Worm (Caenorhabditis elegans) whole organism, L4 larva: ENCODE measurements around the gene fbxb-74.
"Not testable (repeated sequence)": the region's sequence is repeated elsewhere in the genome, so short reads cannot be mapped to it uniquely, and the experiment has no call there.

Source experiments
- F44E2.7 ChIP-seq: fragments of 200-800 bp; sonication (Bioruptor generic); IDR thresholded peaks from 2 replicates; pipeline ENCODE4 v2.1.2; 2022; ENCODE audit warnings: missing genetic modification characterization, missing compliant biosample characterization
- F49E8.2 ChIP-seq: sonication (generic microtip); optimal IDR thresholded peaks from 2 replicates; lab custom pipeline; 2016; ENCODE audit warnings: missing compliant biosample characterization, mild to moderate bottlenecking, missing genetic modification characterization, borderline replicate concordance
- Y48G9A.11 ChIP-seq: fragments of 200-800 bp; sonication (Bioruptor generic); IDR thresholded peaks from 2 replicates; pipeline ENCODE4 v1.3.6; 2022; ENCODE audit warnings: missing genetic modification reagents, missing genetic modification characterization, missing compliant biosample characterization
- Y5F2A.4 ChIP-seq: fragments of 200-800 bp; sonication (Bioruptor generic); optimal IDR thresholded peaks from 2 replicates; lab custom pipeline; 2018; ENCODE audit warnings: mild to moderate bottlenecking, missing genetic modification characterization, missing compliant biosample characterization
- ama-1 ChIP-seq: fragments of 150-350 bp; optimal IDR thresholded peaks from 2 replicates; lab custom pipeline; 2014; ENCODE audit warnings: inconsistent platforms, mixed read lengths
- arid-1 ChIP-seq: fragments of 200-800 bp; sonication (Bioruptor generic); conservative IDR thresholded peaks from 2 replicates; pipeline ENCODE4 v1.3.6; 2022; ENCODE audit warnings: missing genetic modification reagents, missing genetic modification characterization, missing compliant biosample characterization
- ceh-44 ChIP-seq: fragments of 200-800 bp; sonication (Bioruptor generic); IDR thresholded peaks from 2 replicates; pipeline ENCODE4 v1.3.6; 2022; ENCODE audit warnings: missing genetic modification reagents, missing genetic modification characterization, missing compliant biosample characterization
- ctbp-1 ChIP-seq: fragments of 200-800 bp; sonication (Bioruptor generic); IDR thresholded peaks from 2 replicates; pipeline ENCODE4 v1.3.6; 2022; ENCODE audit warnings: missing genetic modification reagents, missing genetic modification characterization, missing compliant biosample characterization
- daf-16 ChIP-seq, 3 experiments: sonication (generic microtip); optimal IDR thresholded peaks; 2 replicates each; lab custom pipeline; 2016 to 2017; ENCODE audit warnings: missing genetic modification characterization in 3 of 3, missing genetic modification reagents in 3 of 3, mild to moderate bottlenecking in 2 of 3, missing compliant biosample characterization in 2 of 3, missing biosample characterization in 1 of 3, moderate library complexity in 1 of 3
- daf-19 ChIP-seq: fragments of 200-800 bp; sonication (Bioruptor generic); conservative IDR thresholded peaks from 2 replicates; pipeline ENCODE4 v1.3.6; 2022; ENCODE audit warnings: missing genetic modification characterization, missing compliant biosample characterization
- dmd-6 ChIP-seq: fragments of 200-800 bp; sonication (Bioruptor generic); IDR thresholded peaks from 2 replicates; pipeline ENCODE4 v1.3.6; 2022; ENCODE audit warnings: missing genetic modification reagents, missing genetic modification characterization, missing compliant biosample characterization
- dmd-8 ChIP-seq: fragments of 200-800 bp; sonication (Bioruptor generic); IDR thresholded peaks from 2 replicates; pipeline ENCODE4 v1.3.6; 2022; ENCODE audit warnings: missing genetic modification characterization, missing compliant biosample characterization
- duxl-1 ChIP-seq: sonication (generic microtip); optimal IDR thresholded peaks from 2 replicates; lab custom pipeline; 2016; ENCODE audit warnings: mild to moderate bottlenecking, missing genetic modification characterization, moderate library complexity, missing compliant biosample characterization; ENCODE audit not compliant: poor library complexity
- egl-43 ChIP-seq: fragments of 200-800 bp; sonication (Bioruptor generic); IDR thresholded peaks from 2 replicates; pipeline ENCODE4 v1.3.6; 2022; ENCODE audit warnings: missing genetic modification reagents, missing genetic modification characterization, missing compliant biosample characterization
- gei-8 ChIP-seq: fragments of 200-800 bp; sonication (Bioruptor generic); optimal IDR thresholded peaks from 2 replicates; lab custom pipeline; 2018; ENCODE audit warnings: mild to moderate bottlenecking, missing genetic modification characterization, missing compliant biosample characterization
- hmg-1.1 ChIP-seq: fragments of 200-800 bp; sonication (Bioruptor generic); IDR thresholded peaks from 2 replicates; pipeline ENCODE4 v1.3.6; 2022; ENCODE audit warnings: missing genetic modification reagents, missing genetic modification characterization, missing compliant biosample characterization
- lim-7 ChIP-seq: fragments of 200-800 bp; sonication (Bioruptor generic); IDR thresholded peaks from 2 replicates; pipeline ENCODE4 v1.3.6; 2022; ENCODE audit warnings: missing genetic modification characterization, missing compliant biosample characterization
- lin-15B ChIP-seq: fragments of 150-350 bp; sonication (generic microtip); optimal IDR thresholded peaks from 3 replicates; lab custom pipeline; 2014; ENCODE audit warnings: missing biosample characterization, missing genetic modification characterization
- lin-38 ChIP-seq: fragments of 200-800 bp; sonication (Bioruptor generic); IDR thresholded peaks from 2 replicates; pipeline ENCODE4 v1.3.6; 2022; ENCODE audit warnings: missing genetic modification reagents, missing genetic modification characterization, missing compliant biosample characterization
- madf-5 ChIP-seq, 2 experiments: fragments of 200-800 bp; sonication (Bioruptor generic); IDR thresholded peaks; 2 replicates each; pipeline ENCODE4 v1.3.6; 2022; ENCODE audit warnings: missing compliant biosample characterization in 2 of 2, missing genetic modification characterization in 2 of 2
- mdt-29 ChIP-seq: fragments of 200-800 bp; sonication (Bioruptor generic); IDR thresholded peaks from 2 replicates; pipeline ENCODE4 v1.3.6; 2022; ENCODE audit warnings: missing genetic modification reagents, missing genetic modification characterization, missing compliant biosample characterization
- mes-2 ChIP-seq: sonication (generic microtip); optimal IDR thresholded peaks from 2 replicates; lab custom pipeline; 2016; ENCODE audit warnings: missing genotype, mild to moderate bottlenecking, missing genetic modification characterization, missing compliant biosample characterization; ENCODE audit not compliant: poor library complexity, severe bottlenecking
- mxl-2 ChIP-seq: fragments of 200-800 bp; sonication (Bioruptor generic); conservative IDR thresholded peaks from 2 replicates; pipeline ENCODE4 v1.3.6; 2022; ENCODE audit warnings: missing genetic modification reagents, missing genetic modification characterization, missing compliant biosample characterization
- nhr-111 ChIP-seq: fragments of 200-800 bp; sonication (Bioruptor generic); optimal IDR thresholded peaks from 2 replicates; lab custom pipeline; 2018; ENCODE audit warnings: mild to moderate bottlenecking, missing genetic modification characterization, missing compliant biosample characterization
- nhr-42 ChIP-seq: fragments of 200-800 bp; sonication (Bioruptor generic); IDR thresholded peaks from 2 replicates; pipeline ENCODE4 v1.3.6; 2022; ENCODE audit warnings: missing genetic modification characterization, missing compliant biosample characterization
- nhr-6 ChIP-seq: fragments of 150-350 bp; optimal IDR thresholded peaks from 2 replicates; lab custom pipeline; 2014; ENCODE audit warnings: missing biosample characterization, missing genetic modification characterization
- pha-4 ChIP-seq, 2 experiments: fragments of 150-350 bp in 1 of 2; fragments of 200-800 bp in 1 of 2; sonication (Bioruptor generic) in 1 of 2; IDR thresholded peaks in 1 of 2; optimal IDR thresholded peaks in 1 of 2; 2 replicates each; pipeline versions ENCODE4 v1.3.6 to Lab custom; 2014 to 2022; ENCODE audit warnings: missing genetic modification characterization in 2 of 2, missing genetic modification reagents in 2 of 2, missing biosample characterization in 1 of 2, missing compliant biosample characterization in 1 of 2
- php-3 ChIP-seq: fragments of 200-800 bp; sonication (Bioruptor generic); IDR thresholded peaks from 2 replicates; pipeline ENCODE4 v1.3.6; 2022; ENCODE audit warnings: missing genetic modification reagents, missing genetic modification characterization, missing compliant biosample characterization
- set-16 ChIP-seq: fragments of 200-800 bp; sonication (Bioruptor generic); IDR thresholded peaks from 2 replicates; pipeline ENCODE4 v1.3.6; 2022; ENCODE audit warnings: missing genetic modification reagents, missing genetic modification characterization, missing compliant biosample characterization
- snpc-1.2 ChIP-seq: fragments of 200-800 bp; sonication (Bioruptor generic); IDR thresholded peaks from 2 replicates; pipeline ENCODE4 v1.3.6; 2022; ENCODE audit warnings: missing genetic modification reagents, missing genetic modification characterization, missing compliant biosample characterization
- unc-130 ChIP-seq: sonication (generic microtip); optimal IDR thresholded peaks from 2 replicates; lab custom pipeline; 2016; ENCODE audit warnings: missing genetic modification reagents, missing genetic modification characterization, missing compliant biosample characterization
- unc-62 ChIP-seq, 3 experiments: fragments of 150-350 bp in 1 of 3; sonication (generic microtip); optimal IDR thresholded peaks in 2 of 3; peaks in 1 of 3; 1 replicate in 1 of 3; 2 replicates in 2 of 3; lab custom pipeline; 2014 to 2017; ENCODE audit warnings: missing biosample characterization in 3 of 3, missing genetic modification characterization in 3 of 3, missing genetic modification reagents in 3 of 3, missing genotype in 1 of 3
- vab-7 ChIP-seq: fragments of 200-800 bp; sonication (Bioruptor generic); IDR thresholded peaks from 2 replicates; pipeline ENCODE4 v1.3.6; 2022; ENCODE audit warnings: missing genetic modification reagents, missing genetic modification characterization, missing compliant biosample characterization
- zfp-3 ChIP-seq: fragments of 200-800 bp; sonication (Bioruptor generic); conservative IDR thresholded peaks from 2 replicates; pipeline ENCODE4 v1.3.6; 2022; ENCODE audit warnings: missing genetic modification reagents, missing genetic modification characterization, missing compliant biosample characterization

The fbxb-74 gene

DNA sequence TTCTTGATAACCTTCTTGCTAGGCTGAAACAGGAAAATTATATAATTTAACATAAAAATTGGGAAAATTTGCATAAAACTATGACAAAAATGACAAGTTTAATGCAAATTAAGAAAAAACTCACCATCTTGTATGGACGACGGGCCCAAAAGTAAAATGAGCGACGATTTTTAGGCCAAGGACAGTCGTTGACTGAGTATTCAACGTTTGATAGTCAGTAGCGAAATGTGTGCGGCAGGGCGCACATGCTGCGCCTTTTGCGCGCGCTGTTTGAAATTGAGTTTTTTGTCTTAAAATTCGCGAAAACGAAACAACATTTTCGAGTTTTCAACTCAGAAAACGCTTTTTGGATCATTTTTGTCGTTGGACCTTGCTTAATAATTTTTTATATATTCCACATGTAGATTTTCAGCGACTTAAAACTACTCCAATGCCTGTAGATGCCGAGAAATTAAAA is 48.6 kb downstream of the fbxb-74 start, which contains the start of the genes rpl-7A and set-21 (continued):
- TF ChIP-seq vab-7 (GFP tag; lab: Robert Waterston, UW), result peak; percentile 93
- TF ChIP-seq unc-62 (GFP tag; optimal IDR thresholded peaks at IDR 0.05 in 1 of 2; lab: Kevin White, UChicago), result peak in 1 of 2 experiments; percentile 90
- no peak for TF ChIP-seq unc-62 (tag; optimal IDR thresholded peaks at IDR 0.05; lab: Kevin White, UChicago)
- TF ChIP-seq nhr-6 (tag; lab: Kevin White, UChicago), result peak; percentile 76
- peak; percentile 95 for TF ChIP-seq php-3 (GFP tag; lab: Robert Waterston, UW)
- TF ChIP-seq dmd-6 (GFP tag; lab: Robert Waterston, UW), result peak; percentile 97
- TF ChIP-seq gei-8 (GFP tag; lab: Kevin White, UChicago), result no peak
- peak; percentile 31; the same call in 1 of the 2 replicates for TF ChIP-seq set-16 (GFP tag; lab: Robert Waterston, UW)
- TF ChIP-seq ceh-44 (GFP tag; lab: Robert Waterston, UW), result peak; percentile 69
- peak; percentile 94 for TF ChIP-seq duxl-1 (tag; lab: Kevin White, UChicago)
- peak; percentile 98 for TF ChIP-seq hmg-1.1 (GFP tag; lab: Robert Waterston, UW)
- TF ChIP-seq daf-16 (GFP tag; optimal IDR thresholded peaks at IDR 0.05; lab: Kevin White, UChicago), result peak; percentile 17 to 77
- peak; percentile 45 for TF ChIP-seq daf-16 (tag; optimal IDR thresholded peaks at IDR 0.05; lab: Kevin White, UChicago)
- TF ChIP-seq ctbp-1, result peak; percentile 95
- TF ChIP-seq lin-15B (tag; lab: Kevin White, UChicago), result peak; percentile 77
- peak; percentile 90 for TF ChIP-seq mdt-29 (GFP tag; lab: Robert Waterston, UW)
- no peak for TF ChIP-seq nhr-111 (GFP tag; lab: Kevin White, UChicago)

ce11 chrIV:4389427-4389826 is 49.7 kb downstream of the fbxb-74 start:
- TF ChIP-seq set-16 (GFP tag; lab: Robert Waterston, UW), result peak; percentile 91
- TF ChIP-seq F44E2.7 (GFP tag; lab: Robert Waterston, UW), result 0 out of 2 replicates have a peak, but pooled peaks have one; percentile 3

DNA sequence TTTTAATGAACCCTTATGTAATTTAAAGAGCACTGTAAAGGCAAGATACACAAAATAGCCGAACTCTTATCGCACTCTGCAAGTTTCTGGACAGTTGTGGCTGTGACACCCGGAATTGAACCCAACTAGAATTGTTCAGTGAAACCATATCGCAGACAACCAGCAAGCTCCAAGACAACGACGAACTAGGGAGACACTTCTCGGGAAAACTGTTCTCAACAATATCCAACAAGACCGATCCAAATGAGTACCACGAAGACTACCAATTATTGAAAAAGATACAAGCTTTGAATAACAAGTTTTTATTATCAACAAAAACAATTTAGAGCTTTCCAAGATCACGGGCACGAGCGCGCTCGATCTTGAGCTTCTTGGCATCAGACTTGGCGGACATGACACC is 50.2 kb downstream of the fbxb-74 start:
- TF ChIP-seq egl-43 (GFP tag; lab: Robert Waterston, UW) (peak; percentile 5; the same call in 1 of the 2 replicates), daf-19 (GFP tag; lab: Robert Waterston, UW) (peak; percentile 77; the same call in 1 of the 2 replicates), mes-2 (tag; lab: Kevin White, UChicago) (peak; percentile 24), unc-130 (GFP tag; lab: Kevin White, UChicago) (peak; percentile 19), ama-1 (lab: Kevin White, UChicago) (peak; percentile 28), madf-5 (GFP tag; IDR thresholded peaks at IDR 0.05; lab: Robert Waterston, UW) (0 out of 4 replicates have a peak, but pooled peaks of 1 of the 2 experiments have one; percentile 60), lin-38 (GFP tag; lab: Robert Waterston, UW) (peak; percentile 87), F49E8.2 (tag; lab: Kevin White, UChicago) (peak; percentile 85), Y48G9A.11 (GFP tag; lab: Robert Waterston, UW) (peak; percentile 79), mdt-29 (GFP tag; lab: Robert Waterston, UW) (peak; percentile 40; the same call in 1 of the 2 replicates), dmd-8 (GFP tag; lab: Robert Waterston, UW) (peak; percentile 77; the same call in 1 of the 2 replicates), ceh-44 (GFP tag; lab: Robert Waterston, UW) (peak; percentile 38; the same call in 1 of the 2 replicates), Y5F2A.4 (GFP tag; lab: Kevin White, UChicago) (peak; percentile 3), lim-7 (GFP tag; lab: Robert Waterston, UW) (0 out of 2 replicates have a peak, but pooled peaks have one; percentile 46), mxl-2 (GFP tag; lab: Robert Waterston, UW) (0 out of 2 replicates have a peak, but pooled peaks have one; percentile 30), snpc-1.2 (GFP tag; lab: Robert Waterston, UW) (peak; percentile 90), arid-1 (GFP tag; lab: Robert Waterston, UW) (peak; percentile 60; the same call in 1 of the 2 replicates), zfp-3 (GFP tag; lab: Robert Waterston, UW) (peak; percentile 48; the same call in 1 of the 2 replicates), duxl-1 (tag; lab: Kevin White, UChicago) (peak; percentile 40), ctbp-1 (peak; percentile 54; the same call in 1 of the 2 replicates), pha-4 (GFP tag; IDR thresholded peaks at IDR 0.05; lab: Robert Waterston, UW) (peak; percentile 57), dmd-6 (GFP tag; lab: Robert Waterston, UW) (peak; percentile 13; the same call in 1 of the 2 replicates), nhr-42 (GFP tag; lab: Robert Waterston, UW) (0 out of 2 replicates have a peak, but pooled peaks have one; percentile 43)
- not testable (repeated sequence) for TF ChIP-seq pha-4 (tag; optimal IDR thresholded peaks at IDR 0.05; lab: Kevin White, UChicago)
